Worm (Caenorhabditis elegans) whole organism, midembryonic: ENCODE results near the gene srh-32.

Source experiments
- T22C8.4 ChIP-seq: fragments of 200-800 bp; sonication (Bioruptor generic); IDR thresholded peaks from 2 replicates; pipeline ENCODE4 v1.3.6; 2022; ENCODE audit warnings: missing genetic modification characterization, missing compliant biosample characterization
- cog-1 ChIP-seq: sonication (generic microtip); optimal IDR thresholded peaks from 2 replicates; lab custom pipeline; 2016; ENCODE audit warnings: missing genetic modification characterization, missing compliant biosample characterization
- flt-1 ChIP-seq: fragments of 200-800 bp; sonication (Bioruptor generic); IDR thresholded peaks from 2 replicates; pipeline ENCODE4 v1.3.6; 2022; ENCODE audit warnings: missing genetic modification characterization, missing compliant biosample characterization
- klf-2 ChIP-seq: fragments of 200-800 bp; sonication (Bioruptor generic); conservative IDR thresholded peaks from 2 replicates; pipeline ENCODE4 v1.3.6; 2022; ENCODE audit warnings: missing genetic modification reagents, missing genetic modification characterization, missing compliant biosample characterization
- med-1 ChIP-seq: sonication (generic microtip); optimal IDR thresholded peaks from 2 replicates; lab custom pipeline; 2017; ENCODE audit warnings: missing genetic modification characterization, mild to moderate bottlenecking, missing compliant biosample characterization, antibody characterized with exemption, missing genetic modification reagents; ENCODE audit not compliant: insufficient read depth
- ref-1 ChIP-seq: fragments of 200-800 bp; sonication (Bioruptor generic); conservative IDR thresholded peaks from 2 replicates; pipeline ENCODE4 v1.3.6; 2022; ENCODE audit warnings: missing genetic modification reagents, missing genetic modification characterization, missing compliant biosample characterization
- tab-1 ChIP-seq: fragments of 200-800 bp; sonication (Bioruptor generic); IDR thresholded peaks from 2 replicates; pipeline ENCODE4 v1.3.6; 2022; ENCODE audit warnings: missing genetic modification characterization, missing compliant biosample characterization
- ztf-23 ChIP-seq: fragments of 200-800 bp; sonication (Bioruptor generic); IDR thresholded peaks from 2 replicates; pipeline ENCODE4 v1.3.6; 2022; ENCODE audit warnings: missing genetic modification reagents, missing genetic modification characterization, missing compliant biosample characterization
- ztf-29 ChIP-seq: fragments of 200-800 bp; sonication (Bioruptor generic); IDR thresholded peaks from 2 replicates; pipeline ENCODE4 v1.3.6; 2022; ENCODE audit warnings: missing genetic modification reagents, missing genetic modification characterization, missing compliant biosample characterization

srh-32 gene

ce11 chrV:17676553-17676952, 24.5 kb upstream of the srh-32 start, which contains the start of gene str-92:
TSS of gene str-92 (minus strand) at chrV:17676653.
- no peak for TF ChIP-seq cog-1 (tag; lab: Kevin White, UChicago)
- no peak for TF ChIP-seq ztf-23
- no peak for TF ChIP-seq tab-1 (GFP tag; lab: Robert Waterston, UW)
- TF ChIP-seq klf-2 (GFP tag; lab: Robert Waterston, UW) = no peak
- TF ChIP-seq flt-1 (GFP tag; lab: Robert Waterston, UW) = no peak
- TF ChIP-seq med-1 (GFP tag; lab: Kevin White, UChicago) = no peak
- no peak for TF ChIP-seq ztf-29 (GFP tag; lab: Robert Waterston, UW)
- TF ChIP-seq ref-1 (GFP tag; lab: Robert Waterston, UW) = no peak
- no peak for TF ChIP-seq T22C8.4

ce11 chrV:17683290-17683689, 17.7 kb upstream of the srh-32 start:
- TF ChIP-seq cog-1 (tag; lab: Kevin White, UChicago) (no peak), ztf-29 (GFP tag; lab: Robert Waterston, UW) (no peak), tab-1 (GFP tag; lab: Robert Waterston, UW) (no peak), T22C8.4 (no peak), ztf-23 (no peak), med-1 (GFP tag; lab: Kevin White, UChicago) (no peak), ref-1 (GFP tag; lab: Robert Waterston, UW) (no peak), klf-2 (GFP tag; lab: Robert Waterston, UW) (no peak), flt-1 (GFP tag; lab: Robert Waterston, UW) (no peak)

- no peak for TF ChIP-seq flt-1 (GFP tag; lab: Robert Waterston, UW)
- no peak for TF ChIP-seq med-1 (GFP tag; lab: Kevin White, UChicago)
- no peak for TF ChIP-seq cog-1 (tag; lab: Kevin White, UChicago)
- TF ChIP-seq ref-1 (GFP tag; lab: Robert Waterston, UW) = no peak
- TF ChIP-seq ztf-29 (GFP tag; lab: Robert Waterston, UW) = no peak
- TF ChIP-seq klf-2 (GFP tag; lab: Robert Waterston, UW) = no peak
Observed at ce11 chrV:17683763-17684162, 17.2 kb upstream of the srh-32 start, which contains the start of gene F59A1.15. TSS of gene F59A1.15 (minus strand) at chrV:17683863.

- TF ChIP-seq T22C8.4 (no peak), ztf-23 (no peak), klf-2 (GFP tag; lab: Robert Waterston, UW) (no peak), ref-1 (GFP tag; lab: Robert Waterston, UW) (no peak), tab-1 (GFP tag; lab: Robert Waterston, UW) (no peak), cog-1 (tag; lab: Kevin White, UChicago) (no peak), flt-1 (GFP tag; lab: Robert Waterston, UW) (no peak), med-1 (GFP tag; lab: Kevin White, UChicago) (no peak), ztf-29 (GFP tag; lab: Robert Waterston, UW) (no peak)
Observed at ce11 chrV:17684857-17685256, 16.2 kb upstream of the srh-32 start, which contains the start of the genes F59A1.16 and F59A1.6. TSS of gene F59A1.16 (minus strand) at chrV:17684957. TSS of gene F59A1.6 (plus strand) at chrV:17685141.

ce11 chrV:17686852-17687251, 14.2 kb upstream of the srh-32 start, which contains the start of gene F59A1.18:
TSS of gene F59A1.18 (minus strand) at chrV:17686952.
- TF ChIP-seq ztf-29 (GFP tag; lab: Robert Waterston, UW) = no peak
- no peak for TF ChIP-seq tab-1 (GFP tag; lab: Robert Waterston, UW)
- no peak for TF ChIP-seq ztf-23
- no peak for TF ChIP-seq ref-1 (GFP tag; lab: Robert Waterston, UW)
- TF ChIP-seq flt-1 (GFP tag; lab: Robert Waterston, UW) = no peak
- no peak for TF ChIP-seq med-1 (GFP tag; lab: Kevin White, UChicago)
- TF ChIP-seq cog-1 (tag; lab: Kevin White, UChicago) = no peak
- no peak for TF ChIP-seq klf-2 (GFP tag; lab: Robert Waterston, UW)
- no peak for TF ChIP-seq T22C8.4

ce11 chrV:17690922-17691321, 10.1 kb upstream of the srh-32 start, which contains the start of gene F59A1.13:
TSS of gene F59A1.13 (minus strand) at chrV:17691022.
- TF ChIP-seq cog-1 (tag; lab: Kevin White, UChicago) (no peak), T22C8.4 (no peak), ztf-29 (GFP tag; lab: Robert Waterston, UW) (no peak), flt-1 (GFP tag; lab: Robert Waterston, UW) (no peak), klf-2 (GFP tag; lab: Robert Waterston, UW) (no peak), ref-1 (GFP tag; lab: Robert Waterston, UW) (no peak), tab-1 (GFP tag; lab: Robert Waterston, UW) (no peak), med-1 (GFP tag; lab: Kevin White, UChicago) (no peak)

- TF ChIP-seq T22C8.4 (no peak), flt-1 (GFP tag; lab: Robert Waterston, UW) (no peak), ztf-29 (GFP tag; lab: Robert Waterston, UW) (no peak), ref-1 (GFP tag; lab: Robert Waterston, UW) (no peak), tab-1 (GFP tag; lab: Robert Waterston, UW) (no peak), med-1 (GFP tag; lab: Kevin White, UChicago) (no peak), cog-1 (tag; lab: Kevin White, UChicago) (no peak)
Observed at ce11 chrV:17694260-17694659, 6.8 kb upstream of the srh-32 start.

- TF ChIP-seq ztf-29 (GFP tag; lab: Robert Waterston, UW) (no peak), med-1 (GFP tag; lab: Kevin White, UChicago) (no peak), ref-1 (GFP tag; lab: Robert Waterston, UW) (no peak), ztf-23 (no peak), tab-1 (GFP tag; lab: Robert Waterston, UW) (no peak), cog-1 (tag; lab: Kevin White, UChicago) (no peak), flt-1 (GFP tag; lab: Robert Waterston, UW) (no peak), T22C8.4 (no peak), klf-2 (GFP tag; lab: Robert Waterston, UW) (no peak)
Observed at ce11 chrV:17695802-17696201, 5.2 kb upstream of the srh-32 start, which contains the start of gene Y26G10.1. TSS of gene Y26G10.1 (minus strand) at chrV:17695902.

- TF ChIP-seq klf-2 (GFP tag; lab: Robert Waterston, UW) (no peak), tab-1 (GFP tag; lab: Robert Waterston, UW) (no peak), med-1 (GFP tag; lab: Kevin White, UChicago) (no peak), cog-1 (tag; lab: Kevin White, UChicago) (no peak), ztf-23 (no peak), flt-1 (GFP tag; lab: Robert Waterston, UW) (no peak), T22C8.4 (no peak), ref-1 (GFP tag; lab: Robert Waterston, UW) (no peak), ztf-29 (GFP tag; lab: Robert Waterston, UW) (no peak)
Observed at ce11 chrV:17696753-17697152, 4.3 kb upstream of the srh-32 start, which contains the start of gene spp-29. TSS of gene spp-29 (minus strand) at chrV:17696853.
